Fruit fly (Drosophila melanogaster): ENCODE results near the gene eIF3f1.

Gene eIF3f1

dm6 chr3R:4664947-4665346 is 49.0 kb downstream of the eIF3f1 start (continued):
- TF ChIP-seq CG3281 (GFP tag; optimal IDR thresholded peaks at IDR 0.05) (peak; percentile 84), esg (GFP tag; conservative IDR thresholded peaks at IDR 0.05) (no peak), gcm (GFP tag; optimal IDR thresholded peaks at IDR 0.05) (peak; percentile 84), pum (GFP tag; optimal IDR thresholded peaks at IDR 0.05) (peak; percentile 71), fd102C (GFP tag; optimal IDR thresholded peaks at IDR 0.05) (peak; percentile 18), Lhr (GFP tag; optimal IDR thresholded peaks at IDR 0.05) (peak; percentile 3), Sin3A (optimal IDR thresholded peaks at IDR 0.05) (no peak), HLH3B (GFP tag; IDR thresholded peaks at IDR 0.05) (peak; percentile 86; the same call in 1 of the 2 replicates), sob (GFP tag; IDR thresholded peaks at IDR 0.05) (peak; percentile 87; the same call in 1 of the 2 replicates), tap (tag; optimal IDR thresholded peaks at IDR 0.05) (peak; percentile 84), NfI (GFP tag; optimal IDR thresholded peaks at IDR 0.05) (peak; percentile 39), danr (GFP tag; IDR thresholded peaks at IDR 0.05) (peak; percentile 60; the same call in 1 of the 2 replicates), al (GFP tag; IDR thresholded peaks at IDR 0.05) (no peak; the same call in 1 of the 2 replicates), dimm (GFP tag; IDR thresholded peaks at IDR 0.05) (no peak), crol (GFP tag; IDR thresholded peaks at IDR 0.05) (no peak), Abd-B (GFP tag; optimal IDR thresholded peaks at IDR 0.05) (no peak), CG18599 (GFP tag; optimal IDR thresholded peaks at IDR 0.05) (peak; percentile 92), Meics (GFP tag; optimal IDR thresholded peaks at IDR 0.05) (peak; percentile 78), fu2 (GFP tag; optimal IDR thresholded peaks at IDR 0.05) (no peak), org-1 (GFP tag; optimal IDR thresholded peaks at IDR 0.05) (peak; percentile 83), Dp (GFP tag; optimal IDR thresholded peaks at IDR 0.05) (no peak), dm (GFP tag; optimal IDR thresholded peaks at IDR 0.05) (no peak), CG17361 (GFP tag; IDR thresholded peaks at IDR 0.05) (peak; percentile 90), Dll (GFP tag; IDR thresholded peaks at IDR 0.05; ENCODE audit: partially characterized antibody) (no peak), CG6689 (GFP tag; IDR thresholded peaks at IDR 0.05) (peak; percentile 68), Dbx (GFP tag; IDR thresholded peaks at IDR 0.05) (peak; percentile 77), so (GFP tag; IDR thresholded peaks at IDR 0.05) (0 out of 3 replicates have a peak, but pooled peaks have one; percentile 44), CG7987 (GFP tag; optimal IDR thresholded peaks at IDR 0.05) (peak; percentile 94), gfzf (GFP tag; optimal IDR thresholded peaks at IDR 0.05) (no peak), fd96Cb (tag; optimal IDR thresholded peaks at IDR 0.05) (peak; percentile 83), pnt (GFP tag; optimal IDR thresholded peaks at IDR 0.05) (peak; percentile 71), Hr78 (GFP tag; optimal IDR thresholded peaks at IDR 0.05) (peak in 1 of 2 experiments; percentile 5), ems (GFP tag; optimal IDR thresholded peaks at IDR 0.05) (no peak), CG1529 (GFP tag; optimal IDR thresholded peaks at IDR 0.05) (peak; percentile 63), CG6654 (GFP tag; optimal IDR thresholded peaks at IDR 0.05) (peak; percentile 60), Atf-2 (GFP tag; optimal IDR thresholded peaks at IDR 0.05) (no peak), CG11456 (GFP tag; IDR thresholded peaks at IDR 0.05) (no peak; the same call in 1 of the 3 replicates), row (GFP tag; IDR thresholded peaks at IDR 0.05) (no peak), mirr (GFP tag; optimal IDR thresholded peaks at IDR 0.05) (peak; percentile 59), lbe (GFP tag; optimal IDR thresholded peaks at IDR 0.05) (peak; percentile 97), MBD-R2 (GFP tag; IDR thresholded peaks at IDR 0.05) (no peak), unpg (GFP tag; optimal IDR thresholded peaks at IDR 0.05) (peak; percentile 78), CG6813 (GFP tag; optimal IDR thresholded peaks at IDR 0.05) (peak; percentile 92), Hsf (GFP tag; optimal IDR thresholded peaks at IDR 0.05) (no peak), her (GFP tag; optimal IDR thresholded peaks at IDR 0.05) (peak; percentile 68), Oaz (GFP tag; IDR thresholded peaks at IDR 0.05) (no peak), CG6272 (GFP tag; IDR thresholded peaks at IDR 0.05) (no peak), Antp (GFP tag; optimal IDR thresholded peaks at IDR 0.05) (peak; percentile 73), CG2199 (GFP tag; IDR thresholded peaks at IDR 0.05) (peak; percentile 52; the same call in 1 of the 3 replicates), scrt (GFP tag; optimal IDR thresholded peaks at IDR 0.05) (peak; percentile 74), fru (optimal IDR thresholded peaks at IDR 0.05) (no peak), Oli (tag; optimal IDR thresholded peaks at IDR 0.05) (no peak)

All from whole organism, embryonic.